Worm (Caenorhabditis elegans) whole organism, L4 larva: Measurements from ENCODE around the gene ska-3.

Source experiments
- F10B5.3 ChIP-seq: sonication (generic microtip); optimal IDR thresholded peaks from 2 replicates; lab custom pipeline; 2016; ENCODE audit warnings: mild to moderate bottlenecking, missing genetic modification characterization, missing compliant biosample characterization
- T26A8.4 ChIP-seq: fragments of 200-800 bp; sonication (Bioruptor generic); IDR thresholded peaks from 2 replicates; pipeline ENCODE4 v1.3.6; 2022; ENCODE audit warnings: missing genetic modification characterization, missing compliant biosample characterization
- Y105C5A.15 ChIP-seq: fragments of 200-800 bp; sonication (Bioruptor generic); IDR thresholded peaks from 2 replicates; pipeline ENCODE4 v1.3.6; 2022; ENCODE audit warnings: missing genetic modification characterization, missing compliant biosample characterization
- Y5F2A.4 ChIP-seq: fragments of 200-800 bp; sonication (Bioruptor generic); optimal IDR thresholded peaks from 2 replicates; lab custom pipeline; 2018; ENCODE audit warnings: mild to moderate bottlenecking, missing genetic modification characterization, missing compliant biosample characterization
- ama-1 ChIP-seq: fragments of 150-350 bp; optimal IDR thresholded peaks from 2 replicates; lab custom pipeline; 2014; ENCODE audit warnings: inconsistent platforms, mixed read lengths
- attf-4 ChIP-seq: sonication (generic microtip); optimal IDR thresholded peaks from 3 replicates; lab custom pipeline; 2017; ENCODE audit warnings: missing biosample characterization, missing genetic modification characterization
- ceh-20 ChIP-seq: fragments of 200-800 bp; sonication (Bioruptor generic); IDR thresholded peaks from 2 replicates; pipeline ENCODE4 v1.3.6; 2022; ENCODE audit warnings: missing genetic modification reagents, missing genetic modification characterization, missing compliant biosample characterization
- ceh-32 ChIP-seq: sonication (generic microtip); optimal IDR thresholded peaks from 2 replicates; lab custom pipeline; 2016; ENCODE audit warnings: mild to moderate bottlenecking, missing genetic modification characterization, missing compliant biosample characterization; ENCODE audit not compliant: poor library complexity
- ceh-62 ChIP-seq: sonication (generic microtip); optimal IDR thresholded peaks from 2 replicates; lab custom pipeline; 2017; ENCODE audit warnings: missing biosample characterization, missing genetic modification characterization
- ceh-82 ChIP-seq: sonication (generic microtip); optimal IDR thresholded peaks from 2 replicates; lab custom pipeline; 2017; ENCODE audit warnings: missing biosample characterization, missing genetic modification characterization
- ces-1 ChIP-seq: fragments of 150-350 bp; sonication (generic microtip); optimal IDR thresholded peaks from 4 replicates; lab custom pipeline; 2014; ENCODE audit warnings: missing biosample characterization, missing genetic modification reagents, missing genetic modification characterization
- cey-2 ChIP-seq: sonication (generic microtip); optimal IDR thresholded peaks from 3 replicates; lab custom pipeline; 2017; ENCODE audit warnings: missing genetic modification characterization, mild to moderate bottlenecking, missing compliant biosample characterization, antibody characterized with exemption, borderline replicate concordance; ENCODE audit not compliant: insufficient read depth
- daf-12 ChIP-seq: fragments of 150-350 bp; optimal IDR thresholded peaks from 2 replicates; lab custom pipeline; 2014; ENCODE audit warnings: missing biosample characterization, missing genetic modification reagents, missing genetic modification characterization
- daf-8 ChIP-seq: fragments of 200-800 bp; sonication (Bioruptor generic); IDR thresholded peaks from 2 replicates; pipeline ENCODE4 v1.3.6; 2022; ENCODE audit warnings: missing genetic modification characterization, missing compliant biosample characterization
- dmd-6 ChIP-seq: fragments of 200-800 bp; sonication (Bioruptor generic); IDR thresholded peaks from 2 replicates; pipeline ENCODE4 v1.3.6; 2022; ENCODE audit warnings: missing genetic modification reagents, missing genetic modification characterization, missing compliant biosample characterization
- dmd-8 ChIP-seq: fragments of 200-800 bp; sonication (Bioruptor generic); IDR thresholded peaks from 2 replicates; pipeline ENCODE4 v1.3.6; 2022; ENCODE audit warnings: missing genetic modification characterization, missing compliant biosample characterization
- dpl-1 ChIP-seq: fragments of 150-350 bp; optimal IDR thresholded peaks from 2 replicates; lab custom pipeline; 2014; ENCODE audit warnings: missing biosample characterization, missing genetic modification reagents, missing genetic modification characterization
- dve-1 ChIP-seq: sonication (generic microtip); optimal IDR thresholded peaks from 2 replicates; lab custom pipeline; 2017; ENCODE audit warnings: antibody characterized with exemption, mild to moderate bottlenecking, missing genetic modification characterization, missing compliant biosample characterization; ENCODE audit not compliant: insufficient read depth
- fos-1 ChIP-seq: fragments of 150-350 bp; optimal IDR thresholded peaks from 2 replicates; lab custom pipeline; 2014; ENCODE audit warnings: missing biosample characterization, missing genetic modification characterization
- hlh-11 ChIP-seq: fragments of 200-800 bp; sonication (Bioruptor generic); optimal IDR thresholded peaks from 2 replicates; lab custom pipeline; 2018; ENCODE audit warnings: mild to moderate bottlenecking, missing genetic modification characterization, missing compliant biosample characterization
- hmg-1.1 ChIP-seq: fragments of 200-800 bp; sonication (Bioruptor generic); IDR thresholded peaks from 2 replicates; pipeline ENCODE4 v1.3.6; 2022; ENCODE audit warnings: missing genetic modification reagents, missing genetic modification characterization, missing compliant biosample characterization
- lim-7 ChIP-seq: fragments of 200-800 bp; sonication (Bioruptor generic); IDR thresholded peaks from 2 replicates; pipeline ENCODE4 v1.3.6; 2022; ENCODE audit warnings: missing genetic modification characterization, missing compliant biosample characterization
- lin-1 ChIP-seq: fragments of 200-800 bp; sonication (Bioruptor generic); IDR thresholded peaks from 2 replicates; pipeline ENCODE4 v1.3.6; 2022; ENCODE audit warnings: missing genetic modification reagents, missing genetic modification characterization, missing compliant biosample characterization
- lsy-2 ChIP-seq, 2 experiments: fragments of 150-350 bp in 1 of 2; sonication (generic microtip) in 1 of 2; optimal IDR thresholded peaks; 2 replicates each; lab custom pipeline; 2014 to 2017; ENCODE audit warnings: missing biosample characterization in 2 of 2, missing genetic modification characterization in 2 of 2
- madf-5 ChIP-seq, 2 experiments: fragments of 200-800 bp; sonication (Bioruptor generic); IDR thresholded peaks; 2 replicates each; pipeline ENCODE4 v1.3.6; 2022; ENCODE audit warnings: missing compliant biosample characterization in 2 of 2, missing genetic modification characterization in 2 of 2
- madf-9 ChIP-seq: fragments of 200-800 bp; sonication (Bioruptor generic); conservative IDR thresholded peaks from 2 replicates; pipeline ENCODE4 v1.3.6; 2022; ENCODE audit warnings: missing genetic modification reagents, missing genetic modification characterization, missing compliant biosample characterization
- mdl-1 ChIP-seq, 2 experiments: fragments of 150-350 bp in 1 of 2; sonication (generic microtip) in 1 of 2; optimal IDR thresholded peaks; 2 replicates each; lab custom pipeline; 2014 to 2017; ENCODE audit warnings: missing biosample characterization in 2 of 2, missing genetic modification characterization in 2 of 2
- mdt-29 ChIP-seq: fragments of 200-800 bp; sonication (Bioruptor generic); IDR thresholded peaks from 2 replicates; pipeline ENCODE4 v1.3.6; 2022; ENCODE audit warnings: missing genetic modification reagents, missing genetic modification characterization, missing compliant biosample characterization
- mes-2 ChIP-seq: sonication (generic microtip); optimal IDR thresholded peaks from 2 replicates; lab custom pipeline; 2016; ENCODE audit warnings: missing genotype, mild to moderate bottlenecking, missing genetic modification characterization, missing compliant biosample characterization; ENCODE audit not compliant: poor library complexity, severe bottlenecking
- mxl-2 ChIP-seq: fragments of 200-800 bp; sonication (Bioruptor generic); conservative IDR thresholded peaks from 2 replicates; pipeline ENCODE4 v1.3.6; 2022; ENCODE audit warnings: missing genetic modification reagents, missing genetic modification characterization, missing compliant biosample characterization
- mxl-3 ChIP-seq: fragments of 200-800 bp; sonication (Bioruptor generic); optimal IDR thresholded peaks from 2 replicates; lab custom pipeline; 2018; ENCODE audit warnings: mild to moderate bottlenecking, missing genetic modification characterization, missing compliant biosample characterization
- nhr-25 ChIP-seq: sonication (generic microtip); optimal IDR thresholded peaks from 2 replicates; lab custom pipeline; 2017; ENCODE audit warnings: missing genetic modification characterization, mild to moderate bottlenecking, missing compliant biosample characterization, antibody characterized with exemption, moderate library complexity, borderline replicate concordance; ENCODE audit not compliant: insufficient read depth
- nhr-28 ChIP-seq: fragments of 150-350 bp; optimal IDR thresholded peaks from 2 replicates; lab custom pipeline; 2014; ENCODE audit warnings: missing biosample characterization, missing genetic modification characterization
- nhr-41 ChIP-seq: fragments of 200-800 bp; sonication (Bioruptor generic); IDR thresholded peaks from 2 replicates; pipeline ENCODE4 v1.3.6; 2022; ENCODE audit warnings: missing genetic modification reagents, missing genetic modification characterization, missing compliant biosample characterization
- nhr-48 ChIP-seq: sonication (generic microtip); optimal IDR thresholded peaks from 2 replicates; lab custom pipeline; 2016; ENCODE audit warnings: mild to moderate bottlenecking, missing genetic modification characterization, missing compliant biosample characterization
- nhr-6 ChIP-seq: fragments of 150-350 bp; optimal IDR thresholded peaks from 2 replicates; lab custom pipeline; 2014; ENCODE audit warnings: missing biosample characterization, missing genetic modification characterization
- nhr-76 ChIP-seq: fragments of 150-350 bp; optimal IDR thresholded peaks from 2 replicates; lab custom pipeline; 2014; ENCODE audit warnings: missing biosample characterization, missing genetic modification characterization
- nhr-77 ChIP-seq: fragments of 150-350 bp; optimal IDR thresholded peaks from 2 replicates; lab custom pipeline; 2014; ENCODE audit warnings: missing biosample characterization, missing genetic modification characterization
- pha-4 ChIP-seq, 2 experiments: fragments of 150-350 bp in 1 of 2; fragments of 200-800 bp in 1 of 2; sonication (Bioruptor generic) in 1 of 2; IDR thresholded peaks in 1 of 2; optimal IDR thresholded peaks in 1 of 2; 2 replicates each; pipeline versions ENCODE4 v1.3.6 to Lab custom; 2014 to 2022; ENCODE audit warnings: missing genetic modification characterization in 2 of 2, missing genetic modification reagents in 2 of 2, missing biosample characterization in 1 of 2, missing compliant biosample characterization in 1 of 2
- php-3 ChIP-seq: fragments of 200-800 bp; sonication (Bioruptor generic); IDR thresholded peaks from 2 replicates; pipeline ENCODE4 v1.3.6; 2022; ENCODE audit warnings: missing genetic modification reagents, missing genetic modification characterization, missing compliant biosample characterization
- rbr-2 ChIP-seq: sonication (generic microtip); optimal IDR thresholded peaks from 2 replicates; lab custom pipeline; 2016; ENCODE audit warnings: missing genotype, missing genetic modification characterization, missing compliant biosample characterization
- sdz-12 ChIP-seq: fragments of 200-800 bp; sonication (Bioruptor generic); optimal IDR thresholded peaks from 2 replicates; lab custom pipeline; 2018; ENCODE audit warnings: mild to moderate bottlenecking, missing genetic modification characterization, missing compliant biosample characterization
- tag-97 ChIP-seq: fragments of 200-800 bp; sonication (Bioruptor generic); IDR thresholded peaks from 2 replicates; pipeline ENCODE4 v1.3.6; 2022; ENCODE audit warnings: missing genetic modification characterization, missing compliant biosample characterization
- unc-39 ChIP-seq: sonication (generic microtip); optimal IDR thresholded peaks from 2 replicates; lab custom pipeline; 2017; ENCODE audit warnings: missing biosample characterization, missing genetic modification characterization
- zip-2 ChIP-seq: fragments of 150-350 bp; optimal IDR thresholded peaks from 2 replicates; lab custom pipeline; 2014; ENCODE audit warnings: missing biosample characterization, missing genetic modification characterization
- ztf-7 ChIP-seq: fragments of 150-350 bp; optimal IDR thresholded peaks from 2 replicates; lab custom pipeline; 2014; ENCODE audit warnings: missing biosample characterization, missing genetic modification characterization

The ska-3 gene

DNA sequence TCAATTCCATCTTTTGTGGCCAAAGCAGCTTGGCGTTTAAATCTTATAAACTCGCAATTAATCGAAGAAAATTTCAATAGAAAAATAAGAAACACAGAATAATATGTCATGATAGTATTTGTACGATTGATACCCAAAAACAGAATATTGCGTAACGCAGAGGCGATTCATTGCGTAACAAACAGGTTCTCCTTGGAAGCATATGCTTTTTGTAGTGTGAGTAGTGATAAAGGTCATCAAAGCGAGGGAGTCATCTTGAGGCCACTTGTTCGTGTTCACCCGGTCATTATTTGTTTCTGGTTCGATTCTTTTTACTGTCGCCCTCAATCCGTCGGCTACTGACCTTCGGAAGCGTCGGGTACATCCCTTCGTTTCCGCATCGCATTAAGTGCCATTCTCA, 17.8 kb downstream of the ska-3 start, which contains the start of gene F54E7.6:
Gene F54E7.6, minus strand, starts transcription at position 110 of the 400 bp plus-strand sequence.
- TF ChIP-seq dmd-6 (GFP tag; lab: Robert Waterston, UW): no peak
- TF ChIP-seq mxl-3 (GFP tag; lab: Kevin White, UChicago): peak; percentile 33
- no peak for TF ChIP-seq Y5F2A.4 (GFP tag; lab: Kevin White, UChicago)
- TF ChIP-seq fos-1: no peak
- peak; percentile 82 for TF ChIP-seq nhr-28

ce11 chrIII:5656941-5657340, 21.9 kb downstream of the ska-3 start, which contains the start of gene sdz-21:
Gene sdz-21, minus strand, starts transcription at chrIII:5657041.
- TF ChIP-seq cey-2 (tag; lab: Kevin White, UChicago) (no peak), hlh-11 (tag; lab: Kevin White, UChicago) (no peak), lim-7 (no peak), rbr-2 (tag; lab: Kevin White, UChicago) (no peak), php-3 (GFP tag; lab: Robert Waterston, UW) (no peak), pha-4 (GFP tag; IDR thresholded peaks at IDR 0.05; lab: Robert Waterston, UW) (no peak), pha-4 (tag; optimal IDR thresholded peaks at IDR 0.05; lab: Kevin White, UChicago) (no peak), ceh-82 (no peak), mdt-29 (no peak), ceh-20 (GFP tag; lab: Robert Waterston, UW) (no peak), mes-2 (tag; lab: Kevin White, UChicago) (no peak), nhr-77 (tag; lab: Kevin White, UChicago) (no peak), T26A8.4 (GFP tag; lab: Robert Waterston, UW) (no peak), Y105C5A.15 (no peak), lin-1 (no peak), nhr-76 (tag; lab: Kevin White, UChicago) (no peak), madf-5 (GFP tag; IDR thresholded peaks at IDR 0.05; lab: Robert Waterston, UW) (no peak), daf-12 (no peak), dmd-6 (GFP tag; lab: Robert Waterston, UW) (no peak)

ce11 chrIII:5653692-5654105, 25.1 kb downstream of the ska-3 start:
- TF ChIP-seq lsy-2 (tag; optimal IDR thresholded peaks at IDR 0.05; lab: Kevin White, UChicago): peak in 1 of 2 experiments; percentile 46
- peak; percentile 41 for TF ChIP-seq F10B5.3 (tag; lab: Kevin White, UChicago)
- no peak for TF ChIP-seq hmg-1.1 (GFP tag; lab: Robert Waterston, UW)
- TF ChIP-seq ceh-20 (GFP tag; lab: Robert Waterston, UW): no peak
- TF ChIP-seq dmd-8 (GFP tag; lab: Robert Waterston, UW): no peak
- TF ChIP-seq daf-12: no peak
- TF ChIP-seq dmd-6 (GFP tag; lab: Robert Waterston, UW): no peak
- no peak for TF ChIP-seq daf-8 (GFP tag; lab: Robert Waterston, UW)
- no peak for TF ChIP-seq attf-4 (tag; lab: Kevin White, UChicago)
- peak; percentile 21 for TF ChIP-seq dpl-1
- TF ChIP-seq fos-1: no peak
- TF ChIP-seq tag-97 (GFP tag; lab: Robert Waterston, UW): no peak
- no peak for TF ChIP-seq mxl-2 (GFP tag; lab: Robert Waterston, UW)
- no peak for TF ChIP-seq unc-39 (tag; lab: Kevin White, UChicago)
- no peak for TF ChIP-seq nhr-25 (tag; lab: Kevin White, UChicago)
- TF ChIP-seq ceh-82: no peak
- peak; percentile 76 for TF ChIP-seq mes-2 (tag; lab: Kevin White, UChicago)
- TF ChIP-seq madf-9: no peak
- no peak for TF ChIP-seq ztf-7 (tag; lab: Kevin White, UChicago)
- no peak for TF ChIP-seq nhr-28
- peak; percentile 60 for TF ChIP-seq dve-1 (tag; lab: Kevin White, UChicago)
- no peak for TF ChIP-seq ces-1 (GFP tag; lab: Kevin White, UChicago)
- no peak for TF ChIP-seq mdl-1 (tag; optimal IDR thresholded peaks at IDR 0.05; lab: Kevin White, UChicago)
- TF ChIP-seq nhr-6 (tag; lab: Kevin White, UChicago): no peak
- 0 out of 2 replicates have a peak, but pooled peaks have one; percentile 44 for TF ChIP-seq lin-1
- no peak for TF ChIP-seq nhr-41 (GFP tag; lab: Robert Waterston, UW)
- TF ChIP-seq ama-1 (lab: Kevin White, UChicago): peak; percentile 88
- TF ChIP-seq sdz-12: no peak
- TF ChIP-seq mdt-29: no peak
- TF ChIP-seq zip-2: peak; percentile 9
- TF ChIP-seq nhr-48: no peak
- TF ChIP-seq ceh-62: no peak
- TF ChIP-seq ceh-32 (tag; lab: Kevin White, UChicago): no peak
- TF ChIP-seq nhr-76 (tag; lab: Kevin White, UChicago): no peak
- TF ChIP-seq nhr-77 (tag; lab: Kevin White, UChicago): no peak
